Worm (Caenorhabditis elegans) whole organism, L2 larva: Measurements from ENCODE around the gene F16G10.6.

Experiments
- blmp-1 ChIP-seq: sonication (generic microtip); optimal IDR thresholded peaks from 2 replicates; lab custom pipeline; 2017; ENCODE audit warnings: missing genetic modification characterization, mild to moderate bottlenecking, missing compliant biosample characterization, antibody characterized with exemption, moderate library complexity; ENCODE audit not compliant: insufficient read depth
- ceh-82 ChIP-seq: fragments of 150-350 bp; optimal IDR thresholded peaks from 2 replicates; lab custom pipeline; 2014; ENCODE audit warnings: missing biosample characterization, missing genetic modification characterization
- gmeb-1 ChIP-seq: fragments of 150-350 bp; optimal IDR thresholded peaks from 2 replicates; lab custom pipeline; 2014; ENCODE audit warnings: missing biosample characterization, missing genetic modification characterization
- lsy-2 ChIP-seq, 2 experiments: fragments of 150-350 bp in 1 of 2; sonication (generic microtip) in 1 of 2; optimal IDR thresholded peaks; 2 replicates each; lab custom pipeline; 2014 to 2017; ENCODE audit warnings: missing biosample characterization in 2 of 2, missing genetic modification characterization in 2 of 2
- mdl-1 ChIP-seq, 2 experiments: fragments of 150-350 bp in 1 of 2; sonication (generic microtip) in 1 of 2; optimal IDR thresholded peaks; 2 replicates each; lab custom pipeline; 2017; ENCODE audit warnings: missing biosample characterization in 2 of 2, missing genetic modification characterization in 2 of 2
- nhr-12 ChIP-seq: fragments of 150-350 bp; optimal IDR thresholded peaks from 2 replicates; lab custom pipeline; 2014; ENCODE audit warnings: missing biosample characterization, missing genetic modification characterization
- nhr-77 ChIP-seq: fragments of 150-350 bp; optimal IDR thresholded peaks from 2 replicates; lab custom pipeline; 2014; ENCODE audit warnings: missing biosample characterization, missing genetic modification characterization
- sem-4 ChIP-seq: fragments of 150-350 bp; optimal IDR thresholded peaks from 2 replicates; lab custom pipeline; 2014; ENCODE audit warnings: missing biosample characterization, missing genetic modification reagents, missing genetic modification characterization
- sma-9 ChIP-seq, 2 experiments: fragments of 150-350 bp in 1 of 2; sonication (generic microtip) in 1 of 2; optimal IDR thresholded peaks; 2 replicates each; lab custom pipeline; 2014 to 2016; ENCODE audit warnings: missing genetic modification characterization in 2 of 2, mild to moderate bottlenecking in 1 of 2, missing biosample characterization in 1 of 2, missing compliant biosample characterization in 1 of 2, missing genetic modification reagents in 1 of 2, moderate library complexity in 1 of 2

Gene F16G10.6

DNA sequence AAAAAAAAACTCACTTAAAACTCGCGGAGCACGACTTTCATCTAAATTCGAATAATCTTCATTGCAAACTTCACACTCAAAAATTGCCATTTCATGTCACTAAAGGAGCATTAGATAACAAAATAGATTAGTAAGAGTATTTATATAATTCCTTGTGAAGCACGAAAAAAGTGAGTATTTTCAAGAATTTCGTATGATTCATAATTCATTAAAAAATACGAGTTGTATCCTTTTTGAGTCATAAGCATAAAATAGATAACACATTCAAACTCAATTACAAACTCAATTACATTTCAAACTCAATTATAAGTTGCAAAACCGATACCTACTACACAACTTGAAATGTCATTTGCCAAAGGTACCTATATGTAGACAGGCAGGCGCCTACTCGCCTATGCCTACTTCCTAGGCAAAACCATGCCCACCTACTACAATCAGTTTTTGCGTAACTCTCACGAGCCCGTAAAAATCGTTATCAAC is 48.6 kb downstream of the F16G10.6 start, which contains the start of the genes ZK1240.8 and ZK1240.1:
TSS of gene ZK1240.8 (minus strand) at position 101 of the 480 bp plus-strand sequence.
TSS of gene ZK1240.1 (plus strand) at position 430 of the 480 bp plus-strand sequence.
- TF ChIP-seq lsy-2 (tag; optimal IDR thresholded peaks at IDR 0.05; lab: Kevin White, UChicago) (no peak), blmp-1 (tag; lab: Kevin White, UChicago) (no peak), mdl-1 (tag; optimal IDR thresholded peaks at IDR 0.05; lab: Kevin White, UChicago) (no peak), nhr-12 (tag; lab: Kevin White, UChicago) (no peak), gmeb-1 (tag; lab: Kevin White, UChicago) (no peak), sma-9 (GFP tag; optimal IDR thresholded peaks at IDR 0.05; lab: Kevin White, UChicago) (no peak), sma-9 (tag; optimal IDR thresholded peaks at IDR 0.05; lab: Kevin White, UChicago) (no peak), sem-4 (tag; lab: Kevin White, UChicago) (no peak), nhr-77 (tag; lab: Kevin White, UChicago) (no peak), ceh-82 (tag; lab: Kevin White, UChicago) (no peak)
